Fruit fly (Drosophila melanogaster): ENCODE results near the gene CG5122.
A peak's percentile ranks its signal among the peaks of the same experiment; 100 is the strongest.

Gene CG5122

DNA sequence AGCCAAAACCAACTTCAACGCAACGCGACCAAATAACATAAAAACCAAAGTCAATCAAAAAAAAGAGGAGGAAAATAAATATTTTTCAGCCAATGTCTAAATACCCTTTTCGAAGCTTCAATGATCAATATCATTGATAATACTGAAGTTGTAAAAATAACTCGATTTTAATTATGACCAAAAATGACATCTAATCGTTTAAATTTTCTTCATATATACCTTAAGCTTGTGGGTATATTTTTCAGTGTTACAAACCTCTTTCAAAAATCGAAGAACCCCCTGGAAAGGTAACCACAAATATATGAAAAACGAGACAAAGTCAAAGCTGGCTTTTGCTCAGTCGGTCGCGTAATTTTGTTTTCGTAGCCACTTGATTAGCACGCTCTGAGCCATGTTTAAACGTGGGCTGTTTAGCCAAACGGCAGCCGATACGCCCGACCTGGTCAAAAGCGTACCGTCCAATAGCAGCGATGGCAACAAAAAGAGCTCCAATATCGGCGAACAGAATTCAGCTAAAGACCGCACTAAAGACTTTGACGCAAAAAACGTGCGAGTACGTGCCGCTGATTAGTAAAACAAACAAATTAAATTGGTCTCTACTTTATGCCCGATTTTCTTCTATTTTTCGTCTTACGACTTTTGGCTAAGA lies 14.8 kb downstream of the CG5122 start (continued):
- no peak for TF ChIP-seq prd (optimal IDR thresholded peaks at IDR 0.05)
- TF ChIP-seq prd (GFP tag; IDR thresholded peaks at IDR 0.05) = peak; percentile 82
- TF ChIP-seq CG2202 (tag; optimal IDR thresholded peaks at IDR 0.05) = no peak
- TF ChIP-seq CG4404 (GFP tag; IDR thresholded peaks at IDR 0.05) = peak; percentile 44; the same call in 1 of the 2 replicates
- TF ChIP-seq CG6254 (GFP tag; optimal IDR thresholded peaks at IDR 0.05) = no peak
- peak; percentile 87 for TF ChIP-seq CoRest (tag; optimal IDR thresholded peaks at IDR 0.05)
- TF ChIP-seq dmrt99B (tag; optimal IDR thresholded peaks at IDR 0.05) = peak; percentile 81
- TF ChIP-seq Taf1 (GFP tag; IDR thresholded peaks at IDR 0.05) = 0 out of 2 replicates have a peak, but pooled peaks have one; percentile 39
- peak; percentile 53; the same call in 3 of the 4 replicates for TF ChIP-seq Gug (GFP tag; IDR thresholded peaks at IDR 0.05)
- peak; percentile 89 for TF ChIP-seq cwo (GFP tag; optimal IDR thresholded peaks at IDR 0.05)
- no peak for TF ChIP-seq HLHmδ (GFP tag; optimal IDR thresholded peaks at IDR 0.05)
- TF ChIP-seq slp2 (GFP tag; optimal IDR thresholded peaks at IDR 0.05) = peak; percentile 46
- peak; percentile 31 for TF ChIP-seq Jarid2 (GFP tag; optimal IDR thresholded peaks at IDR 0.05)
- peak; percentile 52 for TF ChIP-seq GATAe (GFP tag; conservative IDR thresholded peaks at IDR 0.05)
- no peak for TF ChIP-seq peb (GFP tag; IDR thresholded peaks at IDR 0.05)
- TF ChIP-seq esg (GFP tag; conservative IDR thresholded peaks at IDR 0.05) = peak; percentile 79
- peak; percentile 74 for TF ChIP-seq E2f1 (GFP tag; IDR thresholded peaks at IDR 0.05)
- peak; percentile 46 for TF ChIP-seq kay (GFP tag; optimal IDR thresholded peaks at IDR 0.05)
- peak; percentile 55 for TF ChIP-seq CG6683 (GFP tag; optimal IDR thresholded peaks at IDR 0.05)
- peak; percentile 54 for TF ChIP-seq Hr3 (GFP tag; optimal IDR thresholded peaks at IDR 0.05)
- peak; percentile 71 for TF ChIP-seq sug (tag; optimal IDR thresholded peaks at IDR 0.05)
- no peak for TF ChIP-seq Awh (GFP tag; IDR thresholded peaks at IDR 0.05)
- TF ChIP-seq BEAF-32 (GFP tag; optimal IDR thresholded peaks at IDR 0.05) = no peak
- no peak for TF ChIP-seq croc (GFP tag; conservative IDR thresholded peaks at IDR 0.05)
- no peak for TF ChIP-seq ash1 (GFP tag; optimal IDR thresholded peaks at IDR 0.05)
- TF ChIP-seq CG7839 (tag; optimal IDR thresholded peaks at IDR 0.05) = peak; percentile 90
- peak; percentile 64 for TF ChIP-seq Max (GFP tag; optimal IDR thresholded peaks at IDR 0.05)
- no peak for TF ChIP-seq fru (optimal IDR thresholded peaks at IDR 0.05)
- TF ChIP-seq Fer1 (GFP tag; optimal IDR thresholded peaks at IDR 0.05) = peak; percentile 87
- peak; percentile 81 for TF ChIP-seq CG11456 (GFP tag; IDR thresholded peaks at IDR 0.05)
- TF ChIP-seq Scr (GFP tag; IDR thresholded peaks at IDR 0.05; ENCODE audit: partially characterized antibody) = no peak
- TF ChIP-seq ERR (GFP tag; optimal IDR thresholded peaks at IDR 0.05) = peak; percentile 71
- TF ChIP-seq CG11247 (GFP tag; IDR thresholded peaks at IDR 0.05) = peak; percentile 79
- TF ChIP-seq Nf-YC (tag; optimal IDR thresholded peaks at IDR 0.05) = peak; percentile 76
- TF ChIP-seq sisA (GFP tag; IDR thresholded peaks at IDR 0.05) = peak; percentile 48; the same call in 1 of the 2 replicates
- peak; percentile 48 for TF ChIP-seq CG17568 (GFP tag; optimal IDR thresholded peaks at IDR 0.05)
- TF ChIP-seq repo (GFP tag; optimal IDR thresholded peaks at IDR 0.05) = peak; percentile 46
- TF ChIP-seq CG9609 (GFP tag; optimal IDR thresholded peaks at IDR 0.05) = peak; percentile 57
- TF ChIP-seq nau (GFP tag; optimal IDR thresholded peaks at IDR 0.05) = peak; percentile 48
- no peak for TF ChIP-seq Sin3A (optimal IDR thresholded peaks at IDR 0.05)
- TF ChIP-seq ken (GFP tag; IDR thresholded peaks at IDR 0.05) = 0 out of 3 replicates have a peak, but pooled peaks have one; percentile 56
- TF ChIP-seq so (GFP tag; IDR thresholded peaks at IDR 0.05) = peak; percentile 77; the same call in 2 of the 3 replicates
- TF ChIP-seq Sox100B (GFP tag; optimal IDR thresholded peaks at IDR 0.05) = peak; percentile 66
- peak; percentile 8 for TF ChIP-seq kni (GFP tag; optimal IDR thresholded peaks at IDR 0.05)
- peak; percentile 58 for TF ChIP-seq CG4820 (GFP tag; optimal IDR thresholded peaks at IDR 0.05)
- TF ChIP-seq CG2875 (GFP tag; optimal IDR thresholded peaks at IDR 0.05) = no peak
- peak; percentile 81 for TF ChIP-seq sens (GFP tag)
- no peak for TF ChIP-seq inv (GFP tag; IDR thresholded peaks at IDR 0.05; ENCODE audit: partially characterized antibody)
- TF ChIP-seq gfzf (GFP tag; optimal IDR thresholded peaks at IDR 0.05) = no peak
- peak; percentile 51 for TF ChIP-seq CG10654 (GFP tag; optimal IDR thresholded peaks at IDR 0.05)
